Worm (Caenorhabditis elegans): ENCODE results near the gene mib-1.

Gene mib-1

DNA sequence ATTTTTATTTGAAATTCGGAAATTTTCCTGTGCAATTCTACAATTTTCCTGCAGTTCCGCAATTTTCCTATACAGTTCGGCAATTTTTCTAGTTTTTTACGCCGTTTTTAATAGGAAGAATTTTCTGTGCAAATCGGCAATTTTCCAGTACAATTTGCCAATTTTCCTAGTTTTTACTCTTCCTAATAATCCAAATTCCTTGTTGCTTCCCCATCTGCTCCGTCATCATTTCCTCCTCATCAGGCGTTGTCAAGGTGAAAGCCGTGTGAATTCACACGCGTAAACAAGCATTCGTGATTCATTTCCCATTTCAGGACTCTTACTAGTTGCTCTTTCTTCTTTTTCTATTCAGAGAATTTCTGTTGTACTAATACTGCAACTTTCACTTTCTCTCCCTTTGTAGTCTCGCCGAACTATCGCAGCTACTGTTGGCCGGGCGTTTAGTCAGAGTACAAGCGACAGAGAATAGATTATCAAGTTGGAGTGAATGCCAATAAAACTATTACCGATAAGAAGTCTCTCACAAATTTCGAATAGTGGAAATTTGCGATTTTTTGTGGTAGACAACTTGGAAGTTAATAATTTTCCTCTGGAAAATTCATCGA lies 48.8 kb downstream of the mib-1 start:
- TF ChIP-seq B0310.2 (tag; optimal IDR thresholded peaks at IDR 0.05) (no peak), ceh-13 (GFP tag; optimal IDR thresholded peaks at IDR 0.05) (no peak), F13C5.2 (tag; optimal IDR thresholded peaks at IDR 0.05) (no peak), hnd-1 (tag; optimal IDR thresholded peaks at IDR 0.05) (no peak), tra-4 (tag; optimal IDR thresholded peaks at IDR 0.05) (no peak), tbx-11 (GFP tag; IDR thresholded peaks at IDR 0.05) (no peak), sea-1 (GFP tag; conservative IDR thresholded peaks at IDR 0.05) (no peak), scrt-1 (GFP tag; IDR thresholded peaks at IDR 0.05) (no peak), tbx-37 (GFP tag; conservative IDR thresholded peaks at IDR 0.05) (no peak), ets-7 (tag; optimal IDR thresholded peaks at IDR 0.05) (no peak)

DNA sequence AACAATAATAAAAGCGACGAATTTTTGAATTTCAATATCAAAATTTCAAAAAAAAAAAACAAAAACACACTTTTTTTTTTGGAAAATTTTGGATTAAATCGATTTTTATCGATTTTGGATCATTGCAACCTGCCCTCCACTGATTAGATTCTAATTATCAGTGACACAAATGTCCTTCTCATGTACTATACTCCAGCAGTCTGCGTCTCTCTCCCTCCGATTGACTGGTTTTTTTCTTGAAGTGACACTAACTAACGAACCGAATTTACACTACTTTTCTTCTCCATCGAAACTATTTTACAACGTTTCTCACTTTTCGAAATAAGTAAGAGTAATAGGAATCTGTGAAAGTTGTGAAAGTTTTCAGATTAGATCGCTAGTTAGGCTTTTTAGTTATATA lies 49.7 kb downstream of the mib-1 start:
- TF ChIP-seq ets-7 (tag; optimal IDR thresholded peaks at IDR 0.05) (no peak), hmbx-1 (tag; optimal IDR thresholded peaks at IDR 0.05) (no peak), F13C5.2 (tag; optimal IDR thresholded peaks at IDR 0.05) (no peak), tbx-37 (GFP tag; conservative IDR thresholded peaks at IDR 0.05) (no peak), hmg-4 (GFP tag; optimal IDR thresholded peaks at IDR 0.05) (no peak), tra-4 (tag; optimal IDR thresholded peaks at IDR 0.05) (no peak), ceh-36 (tag; optimal IDR thresholded peaks at IDR 0.05) (no peak), flt-1 (GFP tag; IDR thresholded peaks at IDR 0.05) (no peak), tbx-11 (GFP tag; IDR thresholded peaks at IDR 0.05) (no peak), hnd-1 (tag; optimal IDR thresholded peaks at IDR 0.05) (no peak), B0310.2 (tag; optimal IDR thresholded peaks at IDR 0.05) (no peak), ceh-13 (GFP tag; optimal IDR thresholded peaks at IDR 0.05) (no peak)

DNA sequence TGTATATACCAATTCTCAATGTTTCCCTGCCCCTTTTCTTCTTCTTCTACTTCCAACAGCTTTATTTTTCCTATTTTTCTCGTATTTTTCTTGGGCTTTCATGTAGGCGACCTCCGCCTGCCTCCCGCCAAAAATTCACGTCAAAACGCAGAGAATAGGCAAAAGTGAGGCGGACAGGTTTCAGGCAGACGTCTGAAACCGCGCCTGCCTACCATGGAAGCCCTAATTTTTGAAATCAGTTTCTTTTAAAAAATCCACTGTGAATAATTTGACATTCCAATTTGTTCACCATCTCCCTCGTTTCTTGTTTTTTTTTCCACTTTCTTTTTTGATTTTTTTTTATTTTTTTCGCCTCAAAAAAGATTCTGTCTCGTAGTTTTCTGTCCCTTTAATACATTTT lies 51.7 kb downstream of the mib-1 start:
- TF ChIP-seq pes-1 (GFP tag; IDR thresholded peaks at IDR 0.05) (no peak), ama-1 (optimal IDR thresholded peaks at IDR 0.05) (no peak), ets-7 (tag; optimal IDR thresholded peaks at IDR 0.05) (no peak)

DNA sequence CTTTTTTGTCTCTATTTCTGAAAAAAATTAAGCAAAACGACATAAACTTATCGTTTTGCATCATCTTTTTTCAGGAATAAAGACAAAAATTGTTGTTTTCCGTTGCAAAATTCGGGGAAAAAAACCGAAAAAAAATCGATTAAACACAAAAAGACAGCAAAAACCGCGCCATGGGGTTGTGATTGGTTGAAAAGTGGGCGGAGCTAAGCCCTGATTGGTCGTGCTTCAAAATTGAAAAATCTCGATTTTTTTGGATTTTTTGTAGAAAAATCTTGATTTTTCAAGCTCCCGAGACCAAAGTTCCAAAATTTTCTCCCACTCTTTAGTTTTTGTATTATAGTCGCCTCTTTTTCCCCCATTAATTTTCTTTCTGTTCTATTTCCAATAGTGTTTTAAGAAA lies 52.2 kb downstream of the mib-1 start:
- TF ChIP-seq ceh-36 (tag; optimal IDR thresholded peaks at IDR 0.05) (no peak), ets-7 (tag; optimal IDR thresholded peaks at IDR 0.05) (no peak), aly-1 (tag; optimal IDR thresholded peaks at IDR 0.05) (no peak), scrt-1 (GFP tag; IDR thresholded peaks at IDR 0.05) (no peak), tra-4 (tag; optimal IDR thresholded peaks at IDR 0.05) (no peak), tbx-11 (GFP tag; IDR thresholded peaks at IDR 0.05) (no peak), sea-1 (GFP tag; conservative IDR thresholded peaks at IDR 0.05) (no peak), flt-1 (GFP tag; IDR thresholded peaks at IDR 0.05) (no peak), pes-1 (GFP tag; IDR thresholded peaks at IDR 0.05) (no peak), hmg-4 (GFP tag; optimal IDR thresholded peaks at IDR 0.05) (no peak), hnd-1 (tag; optimal IDR thresholded peaks at IDR 0.05) (no peak)

DNA sequence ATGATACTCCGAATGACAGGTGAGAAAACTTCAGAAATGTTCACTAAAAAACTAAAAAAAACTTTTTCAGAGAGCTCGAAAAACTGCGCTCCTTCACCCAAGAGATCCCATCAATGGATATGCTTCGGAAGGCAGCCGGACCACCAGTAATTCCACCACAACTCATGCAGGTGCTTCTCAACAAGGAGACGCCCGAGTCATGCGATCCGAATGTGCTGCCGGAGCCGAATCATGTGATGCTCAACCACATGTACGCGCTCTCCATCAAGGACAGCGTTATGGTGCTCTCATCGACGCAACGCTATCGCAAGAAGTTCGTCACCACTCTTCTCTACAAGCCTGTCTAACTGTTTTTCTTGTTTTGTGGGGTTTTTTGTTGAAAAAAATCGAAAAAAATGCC lies 52.7 kb downstream of the mib-1 start:
- no peak for TF ChIP-seq F13C5.2 (tag; optimal IDR thresholded peaks at IDR 0.05)

DNA sequence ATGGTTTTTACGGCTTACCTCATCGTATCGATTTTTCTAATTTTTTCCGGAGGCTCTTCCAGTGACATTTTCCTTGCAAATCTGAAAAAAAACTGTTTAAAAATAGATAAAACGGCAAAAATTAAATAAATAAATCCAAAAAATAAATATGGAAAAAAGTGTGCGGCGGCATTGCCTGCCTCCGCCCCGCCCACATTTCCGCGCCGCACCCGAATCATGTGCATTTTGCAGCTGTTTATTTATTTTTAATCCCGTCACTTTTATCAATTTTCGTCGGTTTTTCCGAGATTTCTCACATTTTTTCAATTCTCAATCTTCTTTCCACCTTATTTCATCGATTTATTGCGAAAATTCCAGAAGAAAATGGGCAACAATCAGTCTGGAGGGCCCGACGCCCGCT lies 53.7 kb downstream of the mib-1 start, which contains the start of the genes Y47D3A.14 and aakb-2:
Y47D3A.14 (minus strand) TSS at position 81 of the 400 bp plus-strand sequence.
aakb-2 (plus strand) TSS at position 356 of the 400 bp plus-strand sequence.
- TF ChIP-seq tra-4 (tag; optimal IDR thresholded peaks at IDR 0.05), result no peak
- TF ChIP-seq tbx-11 (GFP tag; IDR thresholded peaks at IDR 0.05), result no peak
- TF ChIP-seq F13C5.2 (tag; optimal IDR thresholded peaks at IDR 0.05), result peak; percentile 88
- TF ChIP-seq ets-7 (tag; optimal IDR thresholded peaks at IDR 0.05), result no peak
- no peak for TF ChIP-seq hmg-4 (GFP tag; optimal IDR thresholded peaks at IDR 0.05)
- peak; percentile 23 for TF ChIP-seq hnd-1 (tag; optimal IDR thresholded peaks at IDR 0.05)
- no peak for TF ChIP-seq tbx-37 (GFP tag; conservative IDR thresholded peaks at IDR 0.05)
- TF ChIP-seq scrt-1 (GFP tag; IDR thresholded peaks at IDR 0.05), result no peak
- no peak for TF ChIP-seq ama-1 (optimal IDR thresholded peaks at IDR 0.05)
- peak; percentile 75 for TF ChIP-seq pes-1 (GFP tag; IDR thresholded peaks at IDR 0.05)
- no peak for TF ChIP-seq B0310.2 (tag; optimal IDR thresholded peaks at IDR 0.05)
- TF ChIP-seq hmbx-1 (tag; optimal IDR thresholded peaks at IDR 0.05), result no peak
- peak; percentile 61; the same call in 1 of the 2 replicates for TF ChIP-seq sea-1 (GFP tag; conservative IDR thresholded peaks at IDR 0.05)
- TF ChIP-seq ceh-13 (GFP tag; optimal IDR thresholded peaks at IDR 0.05), result peak; percentile 2
- TF ChIP-seq flt-1 (GFP tag; IDR thresholded peaks at IDR 0.05), result peak; percentile 53
- peak; percentile 36 for TF ChIP-seq ceh-36 (tag; optimal IDR thresholded peaks at IDR 0.05)
- TF ChIP-seq aly-1 (tag; optimal IDR thresholded peaks at IDR 0.05), result no peak

Data from whole organism, early embryonic.